Fruit fly (Drosophila melanogaster): ENCODE data around the gene twin.

Gene twin

dm6 chr3R:24259278-24260040 is 37.7 kb upstream of the twin start (continued):
- TF ChIP-seq CG31627 (GFP tag; optimal IDR thresholded peaks at IDR 0.05) (peak; percentile 93), CG1621 (tag; optimal IDR thresholded peaks at IDR 0.05) (peak; percentile 97), CG10631 (GFP tag; optimal IDR thresholded peaks at IDR 0.05) (peak; percentile 95), Gug (GFP tag; IDR thresholded peaks at IDR 0.05) (peak; percentile 90), dac (GFP tag; optimal IDR thresholded peaks at IDR 0.05) (peak; percentile 69), Blimp-1 (GFP tag; optimal IDR thresholded peaks at IDR 0.05) (peak; percentile 77), net (GFP tag; optimal IDR thresholded peaks at IDR 0.05) (peak; percentile 95), CG6808 (GFP tag; optimal IDR thresholded peaks at IDR 0.05) (peak; percentile 96), salr (GFP tag; optimal IDR thresholded peaks at IDR 0.05) (peak; percentile 85 to 97), dsx (GFP tag; optimal IDR thresholded peaks at IDR 0.05; ENCODE audit: poor library complexity, severe bottlenecking) (peak; percentile 95), CG6163 (GFP tag; IDR thresholded peaks at IDR 0.05) (peak; percentile 95), Hr39 (GFP tag; optimal IDR thresholded peaks at IDR 0.05) (peak; percentile 95), ss (GFP tag; optimal IDR thresholded peaks at IDR 0.05) (peak; percentile 93 to 96), pdm3 (GFP tag; optimal IDR thresholded peaks at IDR 0.05) (peak; percentile 96), acj6 (GFP tag; optimal IDR thresholded peaks at IDR 0.05) (peak; percentile 96), CG8319 (GFP tag; optimal IDR thresholded peaks at IDR 0.05) (peak; percentile 93), achi (GFP tag; optimal IDR thresholded peaks at IDR 0.05) (peak; percentile 94), fd59A (GFP tag; optimal IDR thresholded peaks at IDR 0.05) (peak; percentile 97), CG10669 (GFP tag; optimal IDR thresholded peaks at IDR 0.05) (peak; percentile 97), CG32006 (GFP tag; optimal IDR thresholded peaks at IDR 0.05) (peak; percentile 88), OdsH (GFP tag; optimal IDR thresholded peaks at IDR 0.05) (peak; percentile 94), CG7368 (GFP tag; optimal IDR thresholded peaks at IDR 0.05) (peak; percentile 96), Hr4 (GFP tag; optimal IDR thresholded peaks at IDR 0.05) (peak; percentile 90), cyc (GFP tag; optimal IDR thresholded peaks at IDR 0.05) (peak; percentile 93), CG11902 (GFP tag; optimal IDR thresholded peaks at IDR 0.05) (peak; percentile 94), CG3032 (tag; optimal IDR thresholded peaks at IDR 0.05) (peak; percentile 97), CG3919 (GFP tag; optimal IDR thresholded peaks at IDR 0.05) (peak; percentile 96), CG8119 (GFP tag; IDR thresholded peaks at IDR 0.05) (peak; percentile 88), Lpt (GFP tag; optimal IDR thresholded peaks at IDR 0.05) (peak; percentile 89), CG6854 (GFP tag; optimal IDR thresholded peaks at IDR 0.05) (peak; percentile 78), CG11762 (GFP tag; optimal IDR thresholded peaks at IDR 0.05; ENCODE audit: insufficient read depth) (peak; percentile 89)

dm6 chr3R:24258333-24258732 is 36.6 kb upstream of the twin start:
- no peak for TF ChIP-seq CG3032 (tag; optimal IDR thresholded peaks at IDR 0.05)
- no peak for TF ChIP-seq achi (GFP tag; optimal IDR thresholded peaks at IDR 0.05)
- TF ChIP-seq salr (GFP tag; optimal IDR thresholded peaks at IDR 0.05): no peak
- TF ChIP-seq CG32006 (GFP tag; optimal IDR thresholded peaks at IDR 0.05): no peak
- no peak for TF ChIP-seq CG6854 (GFP tag; optimal IDR thresholded peaks at IDR 0.05)

- TF ChIP-seq Blimp-1 (GFP tag; optimal IDR thresholded peaks at IDR 0.05) (no peak), esn (GFP tag; optimal IDR thresholded peaks at IDR 0.05) (peak; percentile 52), Lpt (GFP tag; optimal IDR thresholded peaks at IDR 0.05) (no peak), lz (GFP tag; optimal IDR thresholded peaks at IDR 0.05) (peak; percentile 46), CG31627 (GFP tag; optimal IDR thresholded peaks at IDR 0.05) (peak; percentile 73), CG11294 (GFP tag; IDR thresholded peaks at IDR 0.05) (peak; percentile 26; the same call in 1 of the 2 replicates), fkh (GFP tag; optimal IDR thresholded peaks at IDR 0.05) (no peak), CG8319 (GFP tag; optimal IDR thresholded peaks at IDR 0.05) (peak; percentile 99), CG3032 (tag; optimal IDR thresholded peaks at IDR 0.05) (no peak), CG11902 (GFP tag; optimal IDR thresholded peaks at IDR 0.05) (peak; percentile 18), cyc (GFP tag; optimal IDR thresholded peaks at IDR 0.05) (no peak)
These were observed 30.7 kb upstream of the twin start, which contains the start of gene beta-PheRS for dm6 chr3R:24252494-24252893. TSS of gene beta-PheRS (minus strand) at chr3R:24252679.
